Fruit fly (Drosophila melanogaster) Kc167 (cell line): ENCODE measurements around the gene Cdep.

Experiments
- Sin3A ChIP-seq: fragments of >200 bp; optimal IDR thresholded peaks from 2 replicates; lab custom pipeline; 2018; ENCODE audit warnings: missing external identifiers
- h ChIP-seq: fragments of >200 bp; optimal IDR thresholded peaks from 3 replicates; lab custom pipeline; 2018; ENCODE audit warnings: missing external identifiers

- no peak for TF ChIP-seq h
- TF ChIP-seq Sin3A (lab: Kevin White, UChicago) = no peak
Observed at dm6 chr3R:4967281-4967680, 56.9 kb downstream of the Cdep start.
